Worm (Caenorhabditis elegans): ENCODE results near the gene K02E2.11.

DNA sequence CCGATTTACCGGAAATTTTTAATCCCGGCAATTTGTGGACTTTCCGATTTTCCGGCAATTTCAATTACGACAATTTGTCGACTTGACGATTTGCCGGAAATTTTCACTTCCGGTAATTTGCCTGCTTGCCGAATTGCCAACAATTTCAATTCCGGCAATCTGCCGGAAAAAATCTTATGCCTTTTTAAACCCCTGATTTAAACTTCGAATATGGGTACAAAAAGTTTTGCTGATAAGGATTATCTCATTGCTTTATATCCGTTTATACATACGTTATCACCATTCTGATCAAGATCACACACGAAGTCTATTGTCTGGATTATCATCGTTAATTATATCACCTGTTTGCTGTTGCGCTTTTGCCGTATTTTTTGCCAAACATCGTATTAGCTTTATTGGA, 26.6 kb upstream of the K02E2.11 start, which contains the start of gene grd-11:
- no peak for TF ChIP-seq set-16 (GFP tag; IDR thresholded peaks at IDR 0.05)
- no peak for TF ChIP-seq skn-1 (tag; optimal IDR thresholded peaks at IDR 0.05)
- no peak for TF ChIP-seq php-3 (GFP tag; IDR thresholded peaks at IDR 0.05)
